Worm (Caenorhabditis elegans) whole organism, L1 larva: Measurements from ENCODE around the gene srz-37.

Source experiments
- alr-1 ChIP-seq: fragments of 200-800 bp; sonication (Bioruptor generic); optimal IDR thresholded peaks from 2 replicates; lab custom pipeline; 2018; ENCODE audit warnings: borderline replicate concordance, mild to moderate bottlenecking, missing genetic modification characterization, missing compliant biosample characterization
- aly-2 ChIP-seq: fragments of 150-350 bp; optimal IDR thresholded peaks from 2 replicates; lab custom pipeline; 2014; ENCODE audit warnings: missing biosample characterization, missing genetic modification characterization
- ceh-82 ChIP-seq, 3 experiments: fragments of 150-350 bp in 1 of 3; sonication (generic microtip) in 2 of 3; optimal IDR thresholded peaks; 2 replicates each; lab custom pipeline; 2014 to 2017; ENCODE audit warnings: missing biosample characterization in 3 of 3, missing genetic modification characterization in 3 of 3
- lin-13 ChIP-seq: fragments of 150-350 bp; optimal IDR thresholded peaks from 2 replicates; lab custom pipeline; 2014; ENCODE audit warnings: missing biosample characterization, missing genetic modification reagents, missing genetic modification characterization
- nhr-12 ChIP-seq: sonication (generic microtip); optimal IDR thresholded peaks from 2 replicates; lab custom pipeline; 2017; ENCODE audit warnings: missing biosample characterization, missing genetic modification characterization
- pag-3 ChIP-seq: sonication (generic microtip); optimal IDR thresholded peaks from 2 replicates; lab custom pipeline; 2017; ENCODE audit warnings: missing genetic modification characterization, mild to moderate bottlenecking, missing compliant biosample characterization, antibody characterized with exemption, borderline replicate concordance; ENCODE audit not compliant: insufficient read depth
- unc-98 ChIP-seq: fragments of 200-800 bp; sonication (Bioruptor generic); IDR thresholded peaks from 2 replicates; pipeline ENCODE4 v1.3.6; 2022; ENCODE audit warnings: missing genetic modification characterization, missing compliant biosample characterization
- zag-1 ChIP-seq: fragments of 150-350 bp; optimal IDR thresholded peaks from 2 replicates; lab custom pipeline; 2014; ENCODE audit warnings: missing biosample characterization, missing genetic modification characterization

- no peak for TF ChIP-seq aly-2 (tag; lab: Kevin White, UChicago)
- TF ChIP-seq pag-3 (tag; lab: Kevin White, UChicago), result no peak
- no peak for TF ChIP-seq unc-98 (GFP tag; lab: Robert Waterston, UW)
- TF ChIP-seq alr-1 (tag; lab: Kevin White, UChicago), result no peak
- no peak for TF ChIP-seq nhr-12 (tag; lab: Kevin White, UChicago)
- TF ChIP-seq ceh-82 (tag; optimal IDR thresholded peaks at IDR 0.05; lab: Kevin White, UChicago), result no peak
- no peak for TF ChIP-seq zag-1 (tag; lab: Kevin White, UChicago)
- TF ChIP-seq lin-13, result no peak
Observed at ce11 chrIV:3482195-3482959, 717 bp upstream of the srz-37 start, which contains the start of gene srz-82.
